Worm (Caenorhabditis elegans) whole organism, L3 larva: ENCODE results near the gene F44G4.6.

Source experiments
- R02D3.7 ChIP-seq: fragments of 150-350 bp; optimal IDR thresholded peaks from 2 replicates; lab custom pipeline; 2014; ENCODE audit warnings: missing biosample characterization, missing genetic modification characterization
- aly-2 ChIP-seq: fragments of 150-350 bp; optimal IDR thresholded peaks from 2 replicates; lab custom pipeline; 2014; ENCODE audit warnings: missing biosample characterization, missing genetic modification characterization
- ama-1 ChIP-seq: fragments of 150-350 bp; optimal IDR thresholded peaks from 2 replicates; lab custom pipeline; 2018
- ceh-16 ChIP-seq: sonication (generic microtip); optimal IDR thresholded peaks from 2 replicates; lab custom pipeline; 2017; ENCODE audit warnings: missing biosample characterization, missing genetic modification characterization
- ceh-28 ChIP-seq: fragments of 150-350 bp; optimal IDR thresholded peaks from 2 replicates; lab custom pipeline; 2014; ENCODE audit warnings: missing biosample characterization, missing genetic modification reagents, missing genetic modification characterization
- ceh-9 ChIP-seq: sonication (generic microtip); optimal IDR thresholded peaks from 2 replicates; lab custom pipeline; 2018; ENCODE audit warnings: missing biosample characterization, missing genetic modification characterization
- daf-12 ChIP-seq: fragments of 150-350 bp; optimal IDR thresholded peaks from 2 replicates; lab custom pipeline; 2014; ENCODE audit warnings: missing biosample characterization, missing genetic modification reagents, missing genetic modification characterization
- egl-27 ChIP-seq: sonication (generic microtip); optimal IDR thresholded peaks from 4 replicates; lab custom pipeline; 2017; ENCODE audit warnings: missing biosample characterization, missing genetic modification reagents, missing genetic modification characterization
- egl-5 ChIP-seq: fragments of 150-350 bp; optimal IDR thresholded peaks from 2 replicates; lab custom pipeline; 2017; ENCODE audit warnings: missing biosample characterization, missing genetic modification reagents, missing genetic modification characterization, inconsistent platforms
- elt-1 ChIP-seq: fragments of 150-350 bp; optimal IDR thresholded peaks from 2 replicates; lab custom pipeline; 2014; ENCODE audit warnings: missing biosample characterization, missing genetic modification characterization
- elt-2 ChIP-seq: sonication (generic microtip); optimal IDR thresholded peaks from 2 replicates; lab custom pipeline; 2016; ENCODE audit warnings: missing genetic modification reagents, mild to moderate bottlenecking, missing genetic modification characterization, missing compliant biosample characterization
- elt-3 ChIP-seq, 3 experiments: fragments of 150-350 bp in 1 of 3; sonication (generic microtip) in 2 of 3; optimal IDR thresholded peaks; 2 replicates in 2 of 3; 4 replicates in 1 of 3; lab custom pipeline; 2014 to 2017; ENCODE audit warnings: missing biosample characterization in 3 of 3, missing genetic modification characterization in 3 of 3
- eor-1 ChIP-seq, 2 experiments: fragments of 150-350 bp; optimal IDR thresholded peaks; 2 replicates each; lab custom pipeline; 2014 to 2018; ENCODE audit warnings: missing biosample characterization in 2 of 2, missing genetic modification characterization in 2 of 2
- fkh-10 ChIP-seq: sonication (generic microtip); optimal IDR thresholded peaks from 2 replicates; lab custom pipeline; 2017; ENCODE audit warnings: missing biosample characterization, missing genetic modification reagents, missing genetic modification characterization
- fkh-2 ChIP-seq: fragments of 150-350 bp; optimal IDR thresholded peaks from 2 replicates; lab custom pipeline; 2014; ENCODE audit warnings: missing biosample characterization, missing genetic modification reagents, missing genetic modification characterization
- fos-1 ChIP-seq: fragments of 150-350 bp; optimal IDR thresholded peaks from 2 replicates; lab custom pipeline; 2014; ENCODE audit warnings: missing biosample characterization, missing genetic modification characterization
- hmg-11 ChIP-seq: sonication (generic microtip); optimal IDR thresholded peaks from 2 replicates; lab custom pipeline; 2016; ENCODE audit warnings: missing genetic modification characterization, missing compliant biosample characterization
- jun-1 ChIP-seq: fragments of 150-350 bp; optimal IDR thresholded peaks from 2 replicates; lab custom pipeline; 2014; ENCODE audit warnings: missing biosample characterization, missing genetic modification reagents, missing genetic modification characterization
- lin-15B ChIP-seq: fragments of 150-350 bp; optimal IDR thresholded peaks from 2 replicates; lab custom pipeline; 2014; ENCODE audit warnings: missing biosample characterization, missing genetic modification characterization
- lin-39 ChIP-seq: fragments of 150-350 bp; optimal IDR thresholded peaks from 2 replicates; lab custom pipeline; 2018; ENCODE audit warnings: missing biosample characterization, missing genetic modification reagents, missing genetic modification characterization
- lsy-12 ChIP-seq: sonication (generic microtip); optimal IDR thresholded peaks from 2 replicates; lab custom pipeline; 2016; ENCODE audit warnings: mild to moderate bottlenecking, missing genetic modification characterization, missing compliant biosample characterization
- mml-1 ChIP-seq: fragments of 150-350 bp; sonication (generic microtip); optimal IDR thresholded peaks from 3 replicates; lab custom pipeline; 2014; ENCODE audit warnings: missing biosample characterization, missing genetic modification characterization
- nfya-1 ChIP-seq: sonication (generic microtip); optimal IDR thresholded peaks from 2 replicates; lab custom pipeline; 2017; ENCODE audit warnings: missing genetic modification characterization, mild to moderate bottlenecking, missing compliant biosample characterization, antibody characterized with exemption, moderate library complexity; ENCODE audit not compliant: insufficient read depth
- nhr-237 ChIP-seq: fragments of 150-350 bp; optimal IDR thresholded peaks from 2 replicates; lab custom pipeline; 2014; ENCODE audit warnings: missing biosample characterization, missing genetic modification characterization
- nhr-25 ChIP-seq: sonication (generic microtip); optimal IDR thresholded peaks from 2 replicates; lab custom pipeline; 2017; ENCODE audit warnings: missing biosample characterization, missing genetic modification characterization
- nhr-28 ChIP-seq: fragments of 150-350 bp; optimal IDR thresholded peaks from 2 replicates; lab custom pipeline; 2014; ENCODE audit warnings: missing biosample characterization, missing genetic modification characterization
- nhr-76 ChIP-seq: fragments of 150-350 bp; sonication (generic microtip); optimal IDR thresholded peaks from 5 replicates; lab custom pipeline; 2014; ENCODE audit warnings: missing biosample characterization, missing genetic modification characterization
- nhr-77 ChIP-seq: fragments of 150-350 bp; optimal IDR thresholded peaks from 2 replicates; lab custom pipeline; 2014; ENCODE audit warnings: missing biosample characterization, missing genetic modification characterization
- pha-4 ChIP-seq: fragments of 150-350 bp; optimal IDR thresholded peaks from 2 replicates; lab custom pipeline; 2014; ENCODE audit warnings: missing biosample characterization, missing genetic modification reagents, missing genetic modification characterization
- pqm-1 ChIP-seq: fragments of 150-350 bp; optimal IDR thresholded peaks from 2 replicates; lab custom pipeline; 2017; ENCODE audit warnings: missing biosample characterization, missing genetic modification characterization, inconsistent platforms
- sea-2 ChIP-seq: fragments of 150-350 bp; sonication (generic microtip); optimal IDR thresholded peaks from 4 replicates; lab custom pipeline; 2014; ENCODE audit warnings: missing biosample characterization, missing genetic modification reagents, missing genetic modification characterization
- skn-1 ChIP-seq: fragments of 150-350 bp; optimal IDR thresholded peaks from 2 replicates; lab custom pipeline; 2014; ENCODE audit warnings: missing biosample characterization, missing genetic modification characterization
- tbx-2 ChIP-seq: sonication (generic microtip); optimal IDR thresholded peaks from 2 replicates; lab custom pipeline; 2016; ENCODE audit warnings: mild to moderate bottlenecking, missing genetic modification characterization, missing compliant biosample characterization
- unc-39 ChIP-seq: sonication (generic microtip); optimal IDR thresholded peaks from 4 replicates; lab custom pipeline; 2017; ENCODE audit warnings: missing biosample characterization, missing genetic modification characterization
- unc-62 ChIP-seq: fragments of 150-350 bp; sonication (generic microtip); optimal IDR thresholded peaks from 4 replicates; lab custom pipeline; 2014; ENCODE audit warnings: missing biosample characterization, missing genetic modification reagents, missing genetic modification characterization
- zag-1 ChIP-seq: fragments of 150-350 bp; optimal IDR thresholded peaks from 2 replicates; lab custom pipeline; 2014; ENCODE audit warnings: missing biosample characterization, missing genetic modification characterization

F44G4.6 gene

DNA sequence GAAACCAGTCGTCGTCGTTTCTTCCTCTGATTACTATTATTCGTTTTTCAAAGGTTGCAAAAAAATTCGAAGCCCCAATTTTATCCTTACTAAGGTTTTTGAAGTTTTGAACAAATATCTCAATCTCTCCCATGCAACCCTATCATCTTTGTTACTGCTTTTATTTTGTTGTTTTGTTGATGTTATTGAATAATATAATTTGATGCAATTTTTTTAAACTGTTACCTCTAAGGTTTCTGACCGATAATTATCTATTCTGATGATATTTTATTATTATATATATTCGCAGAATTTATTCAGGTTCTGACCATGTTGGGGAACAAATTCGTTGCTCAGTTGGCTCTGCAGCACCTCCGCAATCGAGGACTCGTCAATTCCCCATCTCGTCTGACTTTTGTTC, 5.5 kb downstream of the F44G4.6 start, which contains the start of gene ndub-2:
Gene ndub-2, plus strand, starts transcription at position 301 of the 400 bp plus-strand sequence.
- TF ChIP-seq ceh-9 (tag; lab: Kevin White, UChicago) (no peak), tbx-2 (tag; lab: Kevin White, UChicago) (no peak), unc-62 (no peak), skn-1 (tag; lab: Kevin White, UChicago) (no peak), fkh-2 (no peak), fkh-10 (GFP tag; lab: Kevin White, UChicago) (no peak), nhr-77 (tag; lab: Kevin White, UChicago) (no peak), nhr-25 (tag; lab: Kevin White, UChicago) (no peak), mml-1 (tag; lab: Kevin White, UChicago) (no peak), egl-5 (tag; lab: Kevin White, UChicago) (no peak), pqm-1 (tag; lab: Kevin White, UChicago) (no peak), fos-1 (tag; lab: Kevin White, UChicago) (no peak), lin-15B (no peak), nhr-237 (no peak), hmg-11 (tag; lab: Kevin White, UChicago) (no peak), nhr-28 (tag; lab: Kevin White, UChicago) (no peak), ama-1 (lab: Kevin White, UChicago) (no peak), eor-1 (tag; optimal IDR thresholded peaks at IDR 0.05; lab: Kevin White, UChicago) (no peak), jun-1 (tag; lab: Kevin White, UChicago) (no peak), unc-39 (tag; lab: Kevin White, UChicago) (no peak)

DNA sequence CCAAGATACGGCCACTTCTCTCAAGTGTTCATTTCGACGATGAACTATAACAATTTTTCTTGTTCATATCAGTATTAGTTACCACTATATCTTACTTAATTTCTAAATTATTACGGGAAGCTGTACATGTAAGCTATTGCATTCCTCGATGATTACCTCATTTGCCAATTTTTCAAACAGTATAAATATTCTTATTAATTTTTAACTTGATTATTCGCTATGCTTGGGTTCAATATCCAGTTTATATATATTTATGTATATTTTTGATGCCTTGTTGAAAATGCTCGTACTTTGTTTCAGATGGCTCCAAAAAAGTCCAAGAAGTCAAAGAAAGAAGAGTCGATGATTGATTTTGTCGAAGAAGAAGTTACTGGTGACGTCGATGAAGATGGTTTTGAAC, 7.3 kb downstream of the F44G4.6 start, which contains the start of gene F44G4.1:
Gene F44G4.1, plus strand, starts transcription at position 301 of the 400 bp plus-strand sequence.
- no peak for TF ChIP-seq lsy-12 (tag; lab: Kevin White, UChicago)
- TF ChIP-seq aly-2 (tag; lab: Kevin White, UChicago): no peak

DNA sequence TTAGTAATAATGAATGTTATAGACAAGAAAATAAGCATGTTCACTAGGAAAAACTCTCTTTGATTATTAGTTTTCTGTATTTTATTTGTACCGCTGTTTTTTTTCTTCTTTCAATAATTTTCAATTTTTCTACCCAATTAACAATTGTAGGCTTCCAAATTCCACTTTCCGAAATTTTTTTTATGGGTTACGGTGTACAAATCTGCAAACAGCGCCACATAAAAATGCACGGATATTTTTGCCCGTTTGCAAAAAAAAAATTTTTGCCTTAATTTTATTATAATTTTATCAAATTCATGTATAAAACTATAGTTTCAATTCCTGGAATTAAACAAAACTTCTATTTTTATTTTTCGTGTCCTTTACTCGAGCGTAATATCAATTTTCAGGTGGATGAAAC, 8.8 kb downstream of the F44G4.6 start, which contains the start of gene ooc-5:
Gene ooc-5, plus strand, starts transcription at position 381 of the 400 bp plus-strand sequence.
- TF ChIP-seq elt-1 (tag; lab: Kevin White, UChicago) (no peak), elt-2 (tag; lab: Kevin White, UChicago) (no peak), pqm-1 (tag; lab: Kevin White, UChicago) (no peak), ceh-16 (tag; lab: Kevin White, UChicago) (no peak), zag-1 (tag; lab: Kevin White, UChicago) (no peak), ceh-9 (tag; lab: Kevin White, UChicago) (no peak), ceh-28 (tag; lab: Kevin White, UChicago) (no peak), sea-2 (GFP tag; lab: Kevin White, UChicago) (no peak), R02D3.7 (no peak), egl-5 (tag; lab: Kevin White, UChicago) (peak; percentile 44), nfya-1 (tag; lab: Kevin White, UChicago) (peak; percentile 42), ama-1 (lab: Kevin White, UChicago) (no peak), lin-39 (no peak), lin-15B (no peak), nhr-76 (tag; lab: Kevin White, UChicago) (no peak), daf-12 (tag; lab: Kevin White, UChicago) (no peak), eor-1 (tag; optimal IDR thresholded peaks at IDR 0.05; lab: Kevin White, UChicago) (no peak), nhr-77 (tag; lab: Kevin White, UChicago) (no peak), egl-27 (tag; lab: Kevin White, UChicago) (no peak), pha-4 (tag; lab: Kevin White, UChicago) (peak; percentile 44), jun-1 (tag; lab: Kevin White, UChicago) (no peak), elt-3 (tag; optimal IDR thresholded peaks at IDR 0.05; lab: Kevin White, UChicago) (no peak), nhr-28 (tag; lab: Kevin White, UChicago) (no peak), fkh-10 (GFP tag; lab: Kevin White, UChicago) (no peak)

DNA sequence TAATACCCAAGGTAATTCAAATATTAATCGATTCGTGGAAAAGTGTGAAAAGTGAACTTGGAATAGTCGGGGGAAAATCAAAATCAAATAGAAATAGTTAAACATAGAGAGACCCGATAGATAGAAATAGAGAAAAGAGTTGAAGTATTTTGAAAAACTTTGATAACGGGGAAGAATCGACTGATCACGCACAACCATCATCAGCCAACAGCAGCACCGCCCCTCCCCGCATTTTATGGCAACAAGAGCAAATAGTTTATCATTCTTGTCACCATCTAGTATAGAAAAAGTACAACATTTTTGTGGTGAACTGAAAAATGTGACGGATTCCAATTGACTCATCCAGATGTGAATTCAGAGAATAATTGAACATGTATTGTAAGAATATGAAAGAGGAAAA, 10.0 kb downstream of the F44G4.6 start:
- TF ChIP-seq nfya-1 (tag; lab: Kevin White, UChicago): no peak
- peak; percentile 71 for TF ChIP-seq elt-2 (tag; lab: Kevin White, UChicago)
- peak; percentile 68 for TF ChIP-seq pqm-1 (tag; lab: Kevin White, UChicago)
